Worm (Caenorhabditis elegans) whole organism, L4/young adult: ENCODE data around the gene Y49E10.27.

ENCODE experiments used
- dao-5 ChIP-seq: sonication (generic microtip); optimal IDR thresholded peaks from 2 replicates; lab custom pipeline; 2016; ENCODE audit warnings: missing genotype, missing genetic modification characterization, moderate library complexity, missing compliant biosample characterization
- him-1 ChIP-seq: sonication (generic microtip); optimal IDR thresholded peaks from 2 replicates; lab custom pipeline; 2016; ENCODE audit warnings: missing genotype, missing genetic modification reagents, missing genetic modification characterization, missing compliant biosample characterization

DNA sequence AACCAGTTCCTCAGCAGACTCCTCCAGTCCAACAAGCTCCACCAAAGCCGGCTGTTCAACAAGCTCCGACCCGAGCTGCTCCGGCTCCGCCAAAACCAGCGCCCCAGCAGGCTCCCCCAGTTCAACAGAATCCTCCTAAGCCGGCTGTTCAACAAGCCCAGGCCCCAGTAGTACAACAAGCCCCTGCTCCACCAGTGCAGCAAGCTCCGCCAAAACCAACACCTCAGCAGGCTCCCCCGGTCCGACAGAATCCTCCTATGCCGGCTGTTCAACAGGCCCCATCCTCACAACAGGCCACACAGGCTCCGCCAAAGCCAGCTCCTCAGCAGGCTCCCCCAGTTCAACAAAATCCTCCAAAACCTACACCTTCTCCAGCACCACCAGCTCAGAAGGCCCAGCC is 36.4 kb downstream of the Y49E10.27 start:
- TF ChIP-seq him-1 (no peak), dao-5 (no peak)
